Worm (Caenorhabditis elegans): ENCODE measurements around the gene M03F4.6.

ce11 chrX:4938990-4939389 is 30.1 kb downstream of the M03F4.6 start:
- no peak for TF ChIP-seq ztf-11 (tag; optimal IDR thresholded peaks at IDR 0.05)
- no peak for TF ChIP-seq madf-5 (GFP tag; IDR thresholded peaks at IDR 0.05)
- no peak for TF ChIP-seq attf-4 (tag; optimal IDR thresholded peaks at IDR 0.05)
- no peak for TF ChIP-seq nhr-11 (tag; optimal IDR thresholded peaks at IDR 0.05)
- TF ChIP-seq egl-27 (tag; optimal IDR thresholded peaks at IDR 0.05), result no peak
- no peak for TF ChIP-seq lsy-2 (tag; optimal IDR thresholded peaks at IDR 0.05)
- TF ChIP-seq fkh-10 (GFP tag; optimal IDR thresholded peaks at IDR 0.05), result peak; percentile 34
- no peak for TF ChIP-seq D1046.2 (GFP tag; IDR thresholded peaks at IDR 0.05)
- TF ChIP-seq Y48G9A.11 (GFP tag; IDR thresholded peaks at IDR 0.05), result no peak
- no peak for TF ChIP-seq dpl-1 (GFP tag; optimal IDR thresholded peaks at IDR 0.05)

Measured in whole organism, L4 larva.